Fruit fly (Drosophila melanogaster) whole organism, adult: Measurements from ENCODE around the gene CG31279.

Experiments
- CG11617 ChIP-seq: fragments of 200-800 bp; sonication (Bioruptor generic); optimal IDR thresholded peaks from 2 replicates; lab custom pipeline; 2017; ENCODE audit warnings: mild to moderate bottlenecking, missing biosample characterization, missing genetic modification reagents, missing genetic modification characterization
- CG12768 ChIP-seq: fragments of 200-800 bp; sonication (Bioruptor generic); optimal IDR thresholded peaks from 2 replicates; lab custom pipeline; 2017; ENCODE audit warnings: missing biosample characterization, missing genetic modification characterization, mild to moderate bottlenecking, moderate library complexity, missing genetic modification reagents
- CG33017 ChIP-seq: fragments of 200-800 bp; sonication (Bioruptor generic); optimal IDR thresholded peaks from 2 replicates; lab custom pipeline; 2018; ENCODE audit warnings: missing biosample characterization, mild to moderate bottlenecking, missing genetic modification characterization, moderate library complexity
- CG5204 ChIP-seq: fragments of 200-800 bp; sonication (Bioruptor generic); optimal IDR thresholded peaks from 2 replicates; lab custom pipeline; 2016; ENCODE audit warnings: missing biosample characterization, missing genetic modification characterization
- CG7045 ChIP-seq: fragments of 200-800 bp; sonication (Bioruptor generic); optimal IDR thresholded peaks from 2 replicates; lab custom pipeline; 2017; ENCODE audit warnings: missing biosample characterization, mild to moderate bottlenecking, missing genetic modification characterization
- Clk ChIP-seq: fragments of 200-800 bp; sonication (Bioruptor generic); optimal IDR thresholded peaks from 2 replicates; lab custom pipeline; 2017; ENCODE audit warnings: missing biosample characterization, missing genetic modification characterization
- Hr96 ChIP-seq: fragments of 200-800 bp; sonication (Bioruptor generic); optimal IDR thresholded peaks from 2 replicates; lab custom pipeline; 2016; ENCODE audit warnings: missing biosample characterization, missing genetic modification characterization
- bab1 ChIP-seq: fragments of 200-800 bp; sonication (Bioruptor generic); optimal IDR thresholded peaks from 3 replicates; lab custom pipeline; 2019; ENCODE audit warnings: missing biosample characterization, mild to moderate bottlenecking, missing genetic modification characterization, moderate library complexity
- kay ChIP-seq: fragments of 200-800 bp; sonication (Bioruptor generic); peaks from one replicate; lab custom pipeline; 2016; ENCODE audit warnings: missing biosample characterization, missing genetic modification characterization, borderline replicate concordance
- ovo ChIP-seq: fragments of 200-800 bp; sonication (Bioruptor generic); optimal IDR thresholded peaks from 2 replicates; lab custom pipeline; 2016; ENCODE audit warnings: missing biosample characterization, missing genetic modification characterization
- pad ChIP-seq: fragments of 200-800 bp; sonication (Bioruptor generic); optimal IDR thresholded peaks from 3 replicates; lab custom pipeline; 2017; ENCODE audit warnings: missing biosample characterization, missing genetic modification characterization, mild to moderate bottlenecking, moderate library complexity, missing genetic modification reagents
- tj ChIP-seq: fragments of 200-800 bp; sonication (Bioruptor generic); optimal IDR thresholded peaks from 3 replicates; lab custom pipeline; 2017; ENCODE audit warnings: missing biosample characterization, mild to moderate bottlenecking, missing genetic modification characterization, moderate library complexity
- toe ChIP-seq: fragments of 200-800 bp; sonication (Bioruptor generic); optimal IDR thresholded peaks from 2 replicates; lab custom pipeline; 2016; ENCODE audit warnings: missing biosample characterization, missing genetic modification characterization

DNA sequence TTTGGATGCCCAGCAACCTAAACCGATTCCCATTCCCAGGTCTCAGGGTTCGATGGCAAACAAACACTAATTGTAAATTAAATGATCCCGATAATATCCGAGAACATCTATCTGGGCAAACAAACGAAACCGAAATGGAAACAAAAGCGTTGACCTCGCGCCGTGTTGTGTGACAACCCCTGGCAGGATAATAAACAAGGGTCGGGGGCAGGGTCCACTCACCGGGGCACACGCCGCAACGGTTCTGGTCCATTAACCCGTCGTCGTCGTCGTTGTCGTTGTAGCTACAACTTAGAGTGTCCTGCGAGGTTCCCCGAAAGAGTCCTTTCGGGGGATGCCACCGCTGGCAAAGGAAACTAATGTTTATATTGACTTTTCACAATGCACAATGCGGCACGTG is 41.4 kb upstream of the CG31279 start:
- TF ChIP-seq CG7045 (GFP tag; lab: Kevin White, UChicago) = no peak
- TF ChIP-seq toe (GFP tag; lab: Kevin White, UChicago) = no peak
- no peak for TF ChIP-seq CG12768
- no peak for TF ChIP-seq CG11617
- no peak for TF ChIP-seq pad (GFP tag; lab: Kevin White, UChicago)
- no peak for TF ChIP-seq Clk (GFP tag; lab: Kevin White, UChicago)
- TF ChIP-seq CG5204 (GFP tag; lab: Kevin White, UChicago) = no peak
- no peak for TF ChIP-seq ovo
- TF ChIP-seq CG33017 (tag; lab: Kevin White, UChicago) = no peak
- TF ChIP-seq tj = no peak
- no peak for TF ChIP-seq Hr96 (GFP tag; lab: Kevin White, UChicago)
- no peak for TF ChIP-seq kay (GFP tag; lab: Kevin White, UChicago)
- TF ChIP-seq bab1 = no peak
